Fruit fly (Drosophila melanogaster): ENCODE data around the gene BuGZ.
A peak's percentile ranks its signal among the peaks of the same experiment; 100 is the strongest.

BuGZ gene

DNA sequence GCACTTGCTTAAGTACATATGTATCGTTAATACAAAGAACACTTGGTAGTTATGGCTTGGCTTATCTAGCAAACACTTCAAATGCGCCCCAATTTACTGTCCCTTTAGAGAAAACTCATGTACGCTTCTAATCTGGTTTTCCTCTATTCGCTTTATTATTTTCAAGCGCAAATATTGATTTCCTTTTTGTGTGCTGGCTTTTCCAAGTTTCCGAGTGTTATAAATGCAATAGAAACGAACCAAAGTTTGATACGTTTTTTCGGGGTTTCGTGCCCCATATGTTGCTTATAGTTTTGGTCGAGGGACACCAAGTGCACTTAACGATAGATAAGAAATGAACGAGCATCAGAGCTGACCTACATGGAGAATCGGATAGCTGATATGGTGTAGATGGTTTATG lies 29.3 kb upstream of the BuGZ start:
- TF ChIP-seq fkh (GFP tag; optimal IDR thresholded peaks at IDR 0.05) (peak; percentile 51), Sox15 (GFP tag; optimal IDR thresholded peaks at IDR 0.05) (no peak)

DNA sequence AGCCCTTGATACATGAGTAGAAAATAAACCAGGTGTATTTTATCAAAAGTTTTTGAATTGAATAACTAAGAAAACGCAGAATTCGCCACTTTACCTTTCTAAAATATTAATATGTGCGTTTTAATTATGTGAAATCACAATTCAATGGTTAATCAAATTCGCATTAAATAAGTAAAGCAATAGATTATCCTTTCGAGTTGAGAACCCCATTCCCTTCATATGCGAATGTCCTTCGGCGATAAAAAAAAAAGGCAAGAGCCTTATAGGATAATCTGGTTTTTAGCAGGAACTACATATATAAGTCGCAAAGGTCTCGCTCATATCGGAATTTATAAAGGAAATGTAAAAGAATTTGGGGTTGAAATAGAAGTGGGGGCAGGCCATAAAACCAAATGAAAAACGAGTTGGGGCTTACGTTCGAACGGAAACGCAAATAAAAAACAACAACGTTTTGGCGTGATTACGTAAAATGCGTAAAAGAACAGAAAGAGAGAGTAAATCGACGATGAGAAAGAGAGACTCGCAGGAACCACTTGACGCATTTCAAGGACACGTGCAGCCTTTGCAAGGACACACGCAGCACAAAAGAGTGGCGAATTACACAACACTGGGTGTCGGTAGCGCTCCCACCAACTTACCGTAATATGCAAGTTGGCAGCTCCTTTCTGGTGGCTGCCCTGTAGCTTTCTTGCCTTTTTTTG lies 27.9 kb upstream of the BuGZ start:
- no peak for TF ChIP-seq CG16779 (tag; optimal IDR thresholded peaks at IDR 0.05)
- no peak for TF ChIP-seq Hr38 (GFP tag; optimal IDR thresholded peaks at IDR 0.05)
- no peak for TF ChIP-seq CG9139 (GFP tag; optimal IDR thresholded peaks at IDR 0.05)
- no peak for TF ChIP-seq svp (GFP tag)
- no peak for TF ChIP-seq CG11294 (GFP tag; IDR thresholded peaks at IDR 0.05)
- no peak for TF ChIP-seq net (GFP tag; optimal IDR thresholded peaks at IDR 0.05)
- TF ChIP-seq Hr4 (GFP tag; optimal IDR thresholded peaks at IDR 0.05): no peak
- TF ChIP-seq CG8119 (GFP tag; IDR thresholded peaks at IDR 0.05): no peak
- TF ChIP-seq topi (GFP tag; optimal IDR thresholded peaks at IDR 0.05): no peak
- no peak for TF ChIP-seq fd85E (GFP tag; optimal IDR thresholded peaks at IDR 0.05)
- TF ChIP-seq Ets21C (GFP tag; optimal IDR thresholded peaks at IDR 0.05): no peak
- no peak for TF ChIP-seq Ets96B (tag; optimal IDR thresholded peaks at IDR 0.05)
- TF ChIP-seq pdm3 (GFP tag; optimal IDR thresholded peaks at IDR 0.05): no peak
- no peak for TF ChIP-seq CG1621 (tag; optimal IDR thresholded peaks at IDR 0.05)
- no peak for TF ChIP-seq eg (GFP tag; IDR thresholded peaks at IDR 0.05)
- no peak for TF ChIP-seq CG11762 (GFP tag; optimal IDR thresholded peaks at IDR 0.05; ENCODE audit: insufficient read depth)
- no peak for TF ChIP-seq Met (GFP tag; optimal IDR thresholded peaks at IDR 0.05)
- TF ChIP-seq Sox102F (GFP tag; optimal IDR thresholded peaks at IDR 0.05): no peak

DNA sequence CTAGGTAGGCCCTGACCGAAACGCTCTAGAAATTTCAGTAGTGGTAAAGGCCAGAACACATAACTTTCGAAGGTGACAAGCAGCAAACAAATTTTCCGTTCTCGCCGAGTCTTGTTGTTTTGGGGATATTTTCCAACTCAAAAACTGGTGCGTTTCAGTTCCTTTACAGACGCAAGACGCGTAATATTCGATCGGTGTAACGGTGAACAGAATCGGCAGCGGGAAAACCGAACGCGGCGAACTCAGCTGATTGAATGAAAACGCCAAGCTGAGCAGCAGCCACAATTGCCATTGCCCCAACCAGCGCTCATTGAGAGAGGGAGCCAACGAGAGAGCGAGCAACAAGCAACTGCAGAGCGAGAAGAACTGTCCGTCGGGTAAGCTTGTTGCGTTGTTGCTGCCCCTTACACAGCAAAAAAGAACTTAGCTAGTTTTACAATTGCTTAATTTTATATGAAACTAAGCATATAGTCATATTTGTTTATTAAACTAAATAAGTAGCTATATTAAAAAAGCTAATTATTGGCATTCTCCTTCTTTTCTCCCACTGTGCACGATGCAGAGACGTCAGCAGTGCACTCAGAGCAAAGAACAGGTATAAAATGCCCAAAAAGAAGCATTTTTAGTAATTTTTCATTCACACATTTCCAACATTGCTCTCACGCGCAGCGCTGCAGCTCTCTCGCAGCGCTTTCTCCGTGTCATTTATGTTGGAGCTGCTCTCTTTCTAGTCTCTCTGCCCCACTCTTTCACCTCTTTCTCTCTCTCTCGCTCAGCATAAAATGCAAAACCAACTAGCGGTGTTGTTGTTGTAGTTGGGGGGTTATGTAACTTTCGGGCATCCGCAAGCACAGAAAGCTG lies 27.1 kb upstream of the BuGZ start, which contains the start of the genes Cyt-c-d and CG31808:
Gene Cyt-c-d (plus strand): TSS at position 51 of the 861 bp plus-strand sequence.
Gene CG31808 (minus strand): TSS at position 355 of the 861 bp plus-strand sequence.
- peak; percentile 61 for TF ChIP-seq fkh (GFP tag; optimal IDR thresholded peaks at IDR 0.05)
- peak; percentile 98 for TF ChIP-seq acj6 (GFP tag; optimal IDR thresholded peaks at IDR 0.05)
- peak; percentile 98 for TF ChIP-seq net (GFP tag; optimal IDR thresholded peaks at IDR 0.05)
- TF ChIP-seq Blimp-1 (GFP tag; optimal IDR thresholded peaks at IDR 0.05): peak; percentile 85
- TF ChIP-seq lz (GFP tag; optimal IDR thresholded peaks at IDR 0.05): peak; percentile 97
- peak; percentile 97 for TF ChIP-seq CG11294 (GFP tag; IDR thresholded peaks at IDR 0.05)
- TF ChIP-seq CG6808 (GFP tag; optimal IDR thresholded peaks at IDR 0.05): peak; percentile 92
- TF ChIP-seq fd85E (GFP tag; optimal IDR thresholded peaks at IDR 0.05): peak; percentile 93
- TF ChIP-seq CG8119 (GFP tag; IDR thresholded peaks at IDR 0.05): peak; percentile 99
- TF ChIP-seq CG11762 (GFP tag; optimal IDR thresholded peaks at IDR 0.05; ENCODE audit: insufficient read depth): peak; percentile 95
- peak; percentile 95 for TF ChIP-seq CG16779 (tag; optimal IDR thresholded peaks at IDR 0.05)
- peak; percentile 98 for TF ChIP-seq OdsH (GFP tag; optimal IDR thresholded peaks at IDR 0.05)
- peak; percentile 97 for TF ChIP-seq topi (GFP tag; optimal IDR thresholded peaks at IDR 0.05)
- peak; percentile 98 for TF ChIP-seq pdm3 (GFP tag; optimal IDR thresholded peaks at IDR 0.05)
- TF ChIP-seq salr (GFP tag; optimal IDR thresholded peaks at IDR 0.05): peak; percentile 82 to 98
- TF ChIP-seq fd59A (GFP tag; optimal IDR thresholded peaks at IDR 0.05): peak; percentile 90
- TF ChIP-seq achi (GFP tag; optimal IDR thresholded peaks at IDR 0.05): peak; percentile 97
- peak; percentile 95 for TF ChIP-seq CG8632 (GFP tag; optimal IDR thresholded peaks at IDR 0.05)
- TF ChIP-seq Met (GFP tag; optimal IDR thresholded peaks at IDR 0.05): peak; percentile 98
- peak; percentile 99 for TF ChIP-seq Hr4 (GFP tag; optimal IDR thresholded peaks at IDR 0.05)
- TF ChIP-seq Eip78C (GFP tag): peak; percentile 100
- peak; percentile 93 for TF ChIP-seq dsx (GFP tag; optimal IDR thresholded peaks at IDR 0.05; ENCODE audit: poor library complexity, severe bottlenecking)
- TF ChIP-seq CG8319 (GFP tag; optimal IDR thresholded peaks at IDR 0.05): peak; percentile 88
- peak; percentile 100 for TF ChIP-seq CG15336 (GFP tag; IDR thresholded peaks at IDR 0.05)
- TF ChIP-seq CG34406 (GFP tag; optimal IDR thresholded peaks at IDR 0.05): peak; percentile 96
- peak; percentile 94 for TF ChIP-seq CG10669 (GFP tag; optimal IDR thresholded peaks at IDR 0.05)
- peak; percentile 99 for TF ChIP-seq dac (GFP tag; optimal IDR thresholded peaks at IDR 0.05)
- TF ChIP-seq CG4318 (GFP tag; optimal IDR thresholded peaks at IDR 0.05): peak; percentile 98
- peak; percentile 99 for TF ChIP-seq Lpt (GFP tag; optimal IDR thresholded peaks at IDR 0.05)
- peak; percentile 99 for TF ChIP-seq CG6163 (GFP tag; IDR thresholded peaks at IDR 0.05)
- TF ChIP-seq Hr38 (GFP tag; optimal IDR thresholded peaks at IDR 0.05): peak; percentile 42
- peak; percentile 95 for TF ChIP-seq CG7368 (GFP tag; optimal IDR thresholded peaks at IDR 0.05)
- TF ChIP-seq esn (GFP tag; optimal IDR thresholded peaks at IDR 0.05): peak; percentile 98
- TF ChIP-seq CG3032 (tag; optimal IDR thresholded peaks at IDR 0.05): peak; percentile 94
- peak; percentile 98 for TF ChIP-seq svp (GFP tag)
- peak; percentile 97 for TF ChIP-seq Sox102F (GFP tag; optimal IDR thresholded peaks at IDR 0.05)
- peak; percentile 84 for TF ChIP-seq CG9139 (GFP tag; optimal IDR thresholded peaks at IDR 0.05)
